Fruit fly (Drosophila melanogaster): Measurements from ENCODE around the gene Spag1.

Gene Spag1

dm6 chr3R:26945233-26945632 lies 2.4 kb upstream of the Spag1 start, which contains the start of gene CG14252 (continued):
- no peak for TF ChIP-seq CG30431 (GFP tag; optimal IDR thresholded peaks at IDR 0.05)
- TF ChIP-seq CG14710 (tag; optimal IDR thresholded peaks at IDR 0.05): peak; percentile 75
- no peak for TF ChIP-seq CG5953 (GFP tag; IDR thresholded peaks at IDR 0.05)
- TF ChIP-seq toy (GFP tag; IDR thresholded peaks at IDR 0.05): no peak
- TF ChIP-seq CG13775 (GFP tag; optimal IDR thresholded peaks at IDR 0.05): no peak
- no peak for TF ChIP-seq Dref (GFP tag; IDR thresholded peaks at IDR 0.05)
- peak; percentile 89 for TF ChIP-seq vvl (GFP tag; IDR thresholded peaks at IDR 0.05)
- no peak for TF ChIP-seq CG10274 (GFP tag; optimal IDR thresholded peaks at IDR 0.05)
- TF ChIP-seq slbo (GFP tag; IDR thresholded peaks at IDR 0.05): no peak
- TF ChIP-seq CG6654 (GFP tag; optimal IDR thresholded peaks at IDR 0.05): no peak
- TF ChIP-seq CG14441 (GFP tag; IDR thresholded peaks at IDR 0.05): no peak
- TF ChIP-seq sd (tag; optimal IDR thresholded peaks at IDR 0.05): no peak
- no peak for TF ChIP-seq C15 (GFP tag; IDR thresholded peaks at IDR 0.05)
- peak; percentile 17 for TF ChIP-seq Max (GFP tag; optimal IDR thresholded peaks at IDR 0.05)
- TF ChIP-seq Ptx1 (GFP tag; IDR thresholded peaks at IDR 0.05): no peak
- TF ChIP-seq Deaf1 (tag; optimal IDR thresholded peaks at IDR 0.05): no peak
- no peak for TF ChIP-seq CG17186 (GFP tag; optimal IDR thresholded peaks at IDR 0.05)
- no peak for TF ChIP-seq otp (GFP tag; IDR thresholded peaks at IDR 0.05)
- no peak for TF ChIP-seq Atf-2 (GFP tag; optimal IDR thresholded peaks at IDR 0.05)
- no peak for TF ChIP-seq CrebB (tag; optimal IDR thresholded peaks at IDR 0.05)
- no peak for TF ChIP-seq CG10366 (GFP tag; IDR thresholded peaks at IDR 0.05)
- no peak for TF ChIP-seq fu2 (GFP tag; optimal IDR thresholded peaks at IDR 0.05)
- TF ChIP-seq aop (GFP tag; IDR thresholded peaks at IDR 0.05): no peak
- no peak for TF ChIP-seq grau (tag; optimal IDR thresholded peaks at IDR 0.05)
- TF ChIP-seq sqz (GFP tag; optimal IDR thresholded peaks at IDR 0.05): no peak
- no peak for TF ChIP-seq chn (GFP tag; optimal IDR thresholded peaks at IDR 0.05)
- TF ChIP-seq CG7839 (tag; optimal IDR thresholded peaks at IDR 0.05): no peak
- no peak for TF ChIP-seq CG4707 (GFP tag; optimal IDR thresholded peaks at IDR 0.05)
- TF ChIP-seq CG2712 (tag; optimal IDR thresholded peaks at IDR 0.05): peak; percentile 57
- no peak for TF ChIP-seq pho (GFP tag; optimal IDR thresholded peaks at IDR 0.05)
- TF ChIP-seq bigmax (GFP tag; optimal IDR thresholded peaks at IDR 0.05): no peak
- TF ChIP-seq pan (optimal IDR thresholded peaks at IDR 0.05): no peak
- no peak for TF ChIP-seq pan (GFP tag; optimal IDR thresholded peaks at IDR 0.05 in 1 of 2, IDR thresholded peaks at IDR 0.05 in 1 of 2)
- TF ChIP-seq Rfx (GFP tag; IDR thresholded peaks at IDR 0.05): no peak
- TF ChIP-seq wdn (GFP tag; IDR thresholded peaks at IDR 0.05): no peak
- TF ChIP-seq CG6813 (GFP tag; optimal IDR thresholded peaks at IDR 0.05): no peak
- TF ChIP-seq CG3281 (GFP tag; optimal IDR thresholded peaks at IDR 0.05): peak; percentile 76
- TF ChIP-seq CG2129 (GFP tag; IDR thresholded peaks at IDR 0.05; ENCODE audit: partially characterized antibody): no peak
- peak; percentile 50 for TF ChIP-seq exex (tag; optimal IDR thresholded peaks at IDR 0.05)
- TF ChIP-seq lilli (GFP tag; optimal IDR thresholded peaks at IDR 0.05): no peak
- no peak for TF ChIP-seq Sry-β (GFP tag; optimal IDR thresholded peaks at IDR 0.05)
- no peak for TF ChIP-seq CG7271 (tag; optimal IDR thresholded peaks at IDR 0.05)
- no peak for TF ChIP-seq dan (GFP tag; IDR thresholded peaks at IDR 0.05)
- TF ChIP-seq ac (GFP tag; optimal IDR thresholded peaks at IDR 0.05): no peak
- TF ChIP-seq bsh (GFP tag; optimal IDR thresholded peaks at IDR 0.05): no peak
- TF ChIP-seq Blimp-1 (GFP tag; optimal IDR thresholded peaks at IDR 0.05): peak; percentile 7
- TF ChIP-seq knrl (GFP tag; IDR thresholded peaks at IDR 0.05; ENCODE audit: partially characterized antibody): no peak; the same call in 2 of the 3 replicates
- no peak for TF ChIP-seq maf-S (GFP tag; optimal IDR thresholded peaks at IDR 0.05)
- no peak for TF ChIP-seq dm (GFP tag; optimal IDR thresholded peaks at IDR 0.05)
- TF ChIP-seq CG7987 (GFP tag; optimal IDR thresholded peaks at IDR 0.05): no peak
- peak; percentile 29 for TF ChIP-seq CG34376 (GFP tag; optimal IDR thresholded peaks at IDR 0.05)
- TF ChIP-seq stc (GFP tag; IDR thresholded peaks at IDR 0.05): no peak
